Worm (Caenorhabditis elegans) whole organism, L2 larva: ENCODE data around the gene fbxb-10.
"Not testable (repeated sequence)": the region's sequence is repeated elsewhere in the genome, so short reads cannot be mapped to it uniquely, and the experiment has no call there.

Experiments used
- ama-1 ChIP-seq: fragments of 150-350 bp; optimal IDR thresholded peaks from 2 replicates; lab custom pipeline; 2018; ENCODE audit warnings: inconsistent platforms
- nhr-11 ChIP-seq: fragments of 150-350 bp; optimal IDR thresholded peaks from 2 replicates; lab custom pipeline; 2014; ENCODE audit warnings: missing biosample characterization, missing genetic modification characterization
- nhr-6 ChIP-seq: fragments of 150-350 bp; optimal IDR thresholded peaks from 2 replicates; lab custom pipeline; 2014; ENCODE audit warnings: missing biosample characterization, missing genetic modification characterization
- zag-1 ChIP-seq: fragments of 150-350 bp; optimal IDR thresholded peaks from 2 replicates; lab custom pipeline; 2014; ENCODE audit warnings: missing biosample characterization, missing genetic modification characterization

- TF ChIP-seq zag-1 (tag; lab: Kevin White, UChicago); nhr-6 (tag; lab: Kevin White, UChicago); ama-1 (lab: Kevin White, UChicago); nhr-11: not testable (repeated sequence)
Observed at ce11 chrII:1771347-1771746, 46.9 kb downstream of the fbxb-10 start, which contains the start of gene math-26.
